Worm (Caenorhabditis elegans): ENCODE results near the gene cal-1.

DNA sequence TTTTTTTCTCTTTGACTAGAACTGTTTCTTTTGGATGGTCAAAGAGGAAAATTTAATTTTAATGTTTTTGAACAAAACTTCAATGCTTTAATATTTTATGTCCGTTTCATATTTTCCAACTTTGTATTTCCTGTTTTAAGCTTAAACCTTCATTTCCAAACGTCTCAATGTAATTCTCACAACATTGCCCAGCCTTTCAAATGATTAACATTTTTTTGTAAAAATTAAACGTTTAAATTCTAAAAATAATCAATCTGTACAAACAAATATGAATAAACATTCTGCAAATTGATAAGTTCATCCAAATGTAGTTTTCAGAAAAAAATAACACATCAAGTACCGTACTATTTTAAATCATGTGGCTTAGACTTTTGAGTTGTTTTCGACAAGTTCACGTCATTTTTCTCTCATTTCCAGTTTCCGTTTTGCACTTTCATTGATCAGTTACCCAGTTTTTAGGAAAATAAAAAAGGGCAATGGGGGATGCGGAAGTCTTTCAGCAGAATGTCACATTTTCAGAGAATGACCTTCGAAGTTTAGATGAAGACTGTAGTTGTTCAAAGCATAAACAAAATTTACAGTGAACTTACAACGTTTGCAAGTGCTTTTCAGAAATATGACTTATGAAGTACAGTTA, 25.8 kb upstream of the cal-1 start:
- TF ChIP-seq bed-1 (GFP tag; IDR thresholded peaks at IDR 0.05) (no peak), ama-1 (optimal IDR thresholded peaks at IDR 0.05) (no peak), ama-1 (GFP tag; optimal IDR thresholded peaks at IDR 0.05) (no peak)
